Worm (Caenorhabditis elegans) whole organism, L4 larva: ENCODE results near the gene srg-32.

Experiments
- F26F4.8 ChIP-seq: fragments of 200-800 bp; sonication (Bioruptor generic); conservative IDR thresholded peaks from 2 replicates; pipeline ENCODE4 v1.3.6; 2022; ENCODE audit warnings: missing genetic modification characterization, missing compliant biosample characterization
- F37D6.2 ChIP-seq: sonication (generic microtip); optimal IDR thresholded peaks from 2 replicates; lab custom pipeline; 2016; ENCODE audit warnings: mild to moderate bottlenecking, missing genetic modification characterization, missing compliant biosample characterization
- F44E2.7 ChIP-seq: fragments of 200-800 bp; sonication (Bioruptor generic); IDR thresholded peaks from 2 replicates; pipeline ENCODE4 v2.1.2; 2022; ENCODE audit warnings: missing genetic modification characterization, missing compliant biosample characterization
- F49E8.2 ChIP-seq: sonication (generic microtip); optimal IDR thresholded peaks from 2 replicates; lab custom pipeline; 2016; ENCODE audit warnings: missing compliant biosample characterization, mild to moderate bottlenecking, missing genetic modification characterization, borderline replicate concordance
- Y48G9A.11 ChIP-seq: fragments of 200-800 bp; sonication (Bioruptor generic); IDR thresholded peaks from 2 replicates; pipeline ENCODE4 v1.3.6; 2022; ENCODE audit warnings: missing genetic modification reagents, missing genetic modification characterization, missing compliant biosample characterization
- Y5F2A.4 ChIP-seq: fragments of 200-800 bp; sonication (Bioruptor generic); optimal IDR thresholded peaks from 2 replicates; lab custom pipeline; 2018; ENCODE audit warnings: mild to moderate bottlenecking, missing genetic modification characterization, missing compliant biosample characterization
- aha-1 ChIP-seq: fragments of 150-350 bp; peaks from one replicate; lab custom pipeline; 2014; ENCODE audit warnings: missing biosample characterization, missing genetic modification characterization
- aly-2 ChIP-seq: sonication (generic microtip); optimal IDR thresholded peaks from 2 replicates; lab custom pipeline; 2018; ENCODE audit warnings: missing biosample characterization, missing genetic modification characterization
- attf-4 ChIP-seq: sonication (generic microtip); optimal IDR thresholded peaks from 3 replicates; lab custom pipeline; 2017; ENCODE audit warnings: missing biosample characterization, missing genetic modification characterization
- ceh-62 ChIP-seq: sonication (generic microtip); optimal IDR thresholded peaks from 2 replicates; lab custom pipeline; 2017; ENCODE audit warnings: missing biosample characterization, missing genetic modification characterization
- ces-1 ChIP-seq: fragments of 150-350 bp; sonication (generic microtip); optimal IDR thresholded peaks from 4 replicates; lab custom pipeline; 2014; ENCODE audit warnings: missing biosample characterization, missing genetic modification reagents, missing genetic modification characterization
- daf-16 ChIP-seq, 3 experiments: sonication (generic microtip); optimal IDR thresholded peaks; 2 replicates each; lab custom pipeline; 2016 to 2017; ENCODE audit warnings: missing genetic modification characterization in 3 of 3, missing genetic modification reagents in 3 of 3, mild to moderate bottlenecking in 2 of 3, missing compliant biosample characterization in 2 of 3, missing biosample characterization in 1 of 3, moderate library complexity in 1 of 3
- dpl-1 ChIP-seq: fragments of 150-350 bp; optimal IDR thresholded peaks from 2 replicates; lab custom pipeline; 2014; ENCODE audit warnings: missing biosample characterization, missing genetic modification reagents, missing genetic modification characterization
- dve-1 ChIP-seq: sonication (generic microtip); optimal IDR thresholded peaks from 2 replicates; lab custom pipeline; 2017; ENCODE audit warnings: antibody characterized with exemption, mild to moderate bottlenecking, missing genetic modification characterization, missing compliant biosample characterization; ENCODE audit not compliant: insufficient read depth
- egl-43 ChIP-seq: fragments of 200-800 bp; sonication (Bioruptor generic); IDR thresholded peaks from 2 replicates; pipeline ENCODE4 v1.3.6; 2022; ENCODE audit warnings: missing genetic modification reagents, missing genetic modification characterization, missing compliant biosample characterization
- fkh-10 ChIP-seq: fragments of 150-350 bp; optimal IDR thresholded peaks from 2 replicates; lab custom pipeline; 2014; ENCODE audit warnings: missing biosample characterization, missing genetic modification reagents, missing genetic modification characterization
- hif-1 ChIP-seq, 2 experiments: sonication (generic microtip); optimal IDR thresholded peaks; 2 replicates each; lab custom pipeline; 2016 to 2017; ENCODE audit warnings: missing compliant biosample characterization in 2 of 2, missing genetic modification characterization in 2 of 2, missing genetic modification reagents in 2 of 2, missing genotype in 2 of 2, mild to moderate bottlenecking in 1 of 2
- lim-7 ChIP-seq: fragments of 200-800 bp; sonication (Bioruptor generic); IDR thresholded peaks from 2 replicates; pipeline ENCODE4 v1.3.6; 2022; ENCODE audit warnings: missing genetic modification characterization, missing compliant biosample characterization
- lir-3 ChIP-seq: sonication (generic microtip); optimal IDR thresholded peaks from 2 replicates; lab custom pipeline; 2016; ENCODE audit warnings: mild to moderate bottlenecking, missing genetic modification characterization, missing compliant biosample characterization
- mdt-29 ChIP-seq: fragments of 200-800 bp; sonication (Bioruptor generic); IDR thresholded peaks from 2 replicates; pipeline ENCODE4 v1.3.6; 2022; ENCODE audit warnings: missing genetic modification reagents, missing genetic modification characterization, missing compliant biosample characterization
- nhr-102 ChIP-seq: sonication (generic microtip); optimal IDR thresholded peaks from 2 replicates; lab custom pipeline; 2016; ENCODE audit warnings: mild to moderate bottlenecking, missing genetic modification characterization, moderate library complexity, missing compliant biosample characterization
- nhr-6 ChIP-seq: fragments of 150-350 bp; optimal IDR thresholded peaks from 2 replicates; lab custom pipeline; 2014; ENCODE audit warnings: missing biosample characterization, missing genetic modification characterization
- php-3 ChIP-seq: fragments of 200-800 bp; sonication (Bioruptor generic); IDR thresholded peaks from 2 replicates; pipeline ENCODE4 v1.3.6; 2022; ENCODE audit warnings: missing genetic modification reagents, missing genetic modification characterization, missing compliant biosample characterization
- pqm-1 ChIP-seq: sonication (generic microtip); optimal IDR thresholded peaks from 2 replicates; lab custom pipeline; 2017; ENCODE audit warnings: missing biosample characterization, missing genetic modification characterization
- rbr-2 ChIP-seq: sonication (generic microtip); optimal IDR thresholded peaks from 2 replicates; lab custom pipeline; 2016; ENCODE audit warnings: missing genotype, missing genetic modification characterization, missing compliant biosample characterization
- saeg-2 ChIP-seq: fragments of 200-800 bp; sonication (Bioruptor generic); IDR thresholded peaks from 2 replicates; pipeline ENCODE4 v1.3.6; 2022; ENCODE audit warnings: missing genetic modification reagents, missing genetic modification characterization, missing compliant biosample characterization
- set-16 ChIP-seq: fragments of 200-800 bp; sonication (Bioruptor generic); IDR thresholded peaks from 2 replicates; pipeline ENCODE4 v1.3.6; 2022; ENCODE audit warnings: missing genetic modification reagents, missing genetic modification characterization, missing compliant biosample characterization
- spr-1 ChIP-seq: sonication (generic microtip); optimal IDR thresholded peaks from 2 replicates; lab custom pipeline; 2016; ENCODE audit warnings: mild to moderate bottlenecking, missing genetic modification characterization, missing compliant biosample characterization
- unc-130 ChIP-seq: sonication (generic microtip); optimal IDR thresholded peaks from 2 replicates; lab custom pipeline; 2016; ENCODE audit warnings: missing genetic modification reagents, missing genetic modification characterization, missing compliant biosample characterization
- unc-39 ChIP-seq: sonication (generic microtip); optimal IDR thresholded peaks from 2 replicates; lab custom pipeline; 2017; ENCODE audit warnings: missing biosample characterization, missing genetic modification characterization
- unc-62 ChIP-seq, 3 experiments: fragments of 150-350 bp in 1 of 3; sonication (generic microtip); optimal IDR thresholded peaks in 2 of 3; peaks in 1 of 3; 1 replicate in 1 of 3; 2 replicates in 2 of 3; lab custom pipeline; 2014 to 2017; ENCODE audit warnings: missing biosample characterization in 3 of 3, missing genetic modification characterization in 3 of 3, missing genetic modification reagents in 3 of 3, missing genotype in 1 of 3
- zfp-3 ChIP-seq: fragments of 200-800 bp; sonication (Bioruptor generic); conservative IDR thresholded peaks from 2 replicates; pipeline ENCODE4 v1.3.6; 2022; ENCODE audit warnings: missing genetic modification reagents, missing genetic modification characterization, missing compliant biosample characterization
- zip-11 ChIP-seq: fragments of 200-800 bp; sonication (Bioruptor generic); IDR thresholded peaks from 2 replicates; pipeline ENCODE4 v1.3.6; 2022; ENCODE audit warnings: missing genetic modification characterization, missing compliant biosample characterization
- ztf-11 ChIP-seq: fragments of 150-350 bp; optimal IDR thresholded peaks from 2 replicates; lab custom pipeline; 2014; ENCODE audit warnings: missing biosample characterization, missing genetic modification characterization
- ztf-7 ChIP-seq: fragments of 150-350 bp; optimal IDR thresholded peaks from 2 replicates; lab custom pipeline; 2014; ENCODE audit warnings: missing biosample characterization, missing genetic modification characterization

The srg-32 gene

ce11 chrV:10588694-10589093, at the start of gene srg-32:
Gene srg-32, minus strand, starts transcription at chrV:10588794.
- TF ChIP-seq ceh-62 = no peak
- no peak for TF ChIP-seq daf-16 (GFP tag; optimal IDR thresholded peaks at IDR 0.05; lab: Kevin White, UChicago)
- TF ChIP-seq daf-16 (tag; optimal IDR thresholded peaks at IDR 0.05; lab: Kevin White, UChicago) = no peak
- TF ChIP-seq nhr-6 (tag; lab: Kevin White, UChicago) = no peak
- no peak for TF ChIP-seq attf-4 (tag; lab: Kevin White, UChicago)
- no peak for TF ChIP-seq ztf-11 (tag; lab: Kevin White, UChicago)

- TF ChIP-seq ces-1 (GFP tag; lab: Kevin White, UChicago) (no peak), fkh-10 (GFP tag; lab: Kevin White, UChicago) (no peak)
Measured at ce11 chrV:10635722-10636121, 47.1 kb upstream of the srg-32 start, which contains the start of gene kvs-2. Gene kvs-2, plus strand, starts transcription at chrV:10636022.

- no peak for TF ChIP-seq Y48G9A.11 (GFP tag; lab: Robert Waterston, UW)
- TF ChIP-seq egl-43 (GFP tag; lab: Robert Waterston, UW) = no peak
- no peak for TF ChIP-seq F44E2.7
- no peak for TF ChIP-seq set-16 (GFP tag; lab: Robert Waterston, UW)
- TF ChIP-seq lir-3 = no peak
- TF ChIP-seq spr-1 (tag; lab: Kevin White, UChicago) = no peak
- TF ChIP-seq Y5F2A.4 (GFP tag; lab: Kevin White, UChicago) = no peak
- TF ChIP-seq dve-1 = no peak
- no peak for TF ChIP-seq F37D6.2 (tag; lab: Kevin White, UChicago)
- TF ChIP-seq attf-4 (tag; lab: Kevin White, UChicago) = no peak
- no peak for TF ChIP-seq saeg-2 (GFP tag; lab: Robert Waterston, UW)
- no peak for TF ChIP-seq F26F4.8 (GFP tag; lab: Robert Waterston, UW)
- no peak for TF ChIP-seq nhr-102 (tag; lab: Kevin White, UChicago)
- no peak for TF ChIP-seq dpl-1 (GFP tag; lab: Kevin White, UChicago)
- TF ChIP-seq mdt-29 = no peak
Measured at ce11 chrV:10632758-10633157, 44.2 kb upstream of the srg-32 start, which contains the start of gene mab-23. Gene mab-23, plus strand, starts transcription at chrV:10633058.

ce11 chrV:10630497-10630896, 41.9 kb upstream of the srg-32 start:
- TF ChIP-seq unc-62 (GFP tag; optimal IDR thresholded peaks at IDR 0.05 in 1 of 2; lab: Kevin White, UChicago) = peak in 1 of 2 experiments; percentile 98
- no peak for TF ChIP-seq unc-62 (tag; optimal IDR thresholded peaks at IDR 0.05; lab: Kevin White, UChicago)
- no peak for TF ChIP-seq Y48G9A.11 (GFP tag; lab: Robert Waterston, UW)
- TF ChIP-seq fkh-10 (GFP tag; lab: Kevin White, UChicago) = no peak
- TF ChIP-seq aha-1 (tag; lab: Kevin White, UChicago) = peak; percentile 42

- no peak for TF ChIP-seq attf-4 (tag; lab: Kevin White, UChicago)
- TF ChIP-seq Y5F2A.4 (GFP tag; lab: Kevin White, UChicago) = no peak
- TF ChIP-seq zfp-3 (GFP tag; lab: Robert Waterston, UW) = no peak
- TF ChIP-seq unc-130 (GFP tag; lab: Kevin White, UChicago) = no peak
- no peak for TF ChIP-seq ztf-7
- no peak for TF ChIP-seq F49E8.2 (tag; lab: Kevin White, UChicago)
- TF ChIP-seq ces-1 (GFP tag; lab: Kevin White, UChicago) = no peak
- no peak for TF ChIP-seq zip-11
- TF ChIP-seq unc-39 (tag; lab: Kevin White, UChicago) = no peak
- no peak for TF ChIP-seq php-3 (GFP tag; lab: Robert Waterston, UW)
- no peak for TF ChIP-seq aly-2 (tag; lab: Kevin White, UChicago)
- no peak for TF ChIP-seq set-16 (GFP tag; lab: Robert Waterston, UW)
- TF ChIP-seq lim-7 (GFP tag; lab: Robert Waterston, UW) = no peak
- TF ChIP-seq rbr-2 (tag; lab: Kevin White, UChicago) = no peak
- no peak for TF ChIP-seq hif-1 (tag; optimal IDR thresholded peaks at IDR 0.05; lab: Kevin White, UChicago)
- TF ChIP-seq pqm-1 (tag; lab: Kevin White, UChicago) = no peak
Measured at ce11 chrV:10615496-10615895, 26.9 kb upstream of the srg-32 start, which contains the start of gene H09F14.1. Gene H09F14.1, minus strand, starts transcription at chrV:10615596.
